Worm (Caenorhabditis elegans) whole organism, midembryonic: ENCODE measurements around the gene Y48B6A.10.

Source experiments
- T22C8.4 ChIP-seq: fragments of 200-800 bp; sonication (Bioruptor generic); IDR thresholded peaks from 2 replicates; pipeline ENCODE4 v1.3.6; 2022; ENCODE audit warnings: missing genetic modification characterization, missing compliant biosample characterization
- cog-1 ChIP-seq: sonication (generic microtip); optimal IDR thresholded peaks from 2 replicates; lab custom pipeline; 2016; ENCODE audit warnings: missing genetic modification characterization, missing compliant biosample characterization
- flt-1 ChIP-seq: fragments of 200-800 bp; sonication (Bioruptor generic); IDR thresholded peaks from 2 replicates; pipeline ENCODE4 v1.3.6; 2022; ENCODE audit warnings: missing genetic modification characterization, missing compliant biosample characterization
- klf-2 ChIP-seq: fragments of 200-800 bp; sonication (Bioruptor generic); conservative IDR thresholded peaks from 2 replicates; pipeline ENCODE4 v1.3.6; 2022; ENCODE audit warnings: missing genetic modification reagents, missing genetic modification characterization, missing compliant biosample characterization
- tab-1 ChIP-seq: fragments of 200-800 bp; sonication (Bioruptor generic); IDR thresholded peaks from 2 replicates; pipeline ENCODE4 v1.3.6; 2022; ENCODE audit warnings: missing genetic modification characterization, missing compliant biosample characterization
- ztf-29 ChIP-seq: fragments of 200-800 bp; sonication (Bioruptor generic); IDR thresholded peaks from 2 replicates; pipeline ENCODE4 v1.3.6; 2022; ENCODE audit warnings: missing genetic modification reagents, missing genetic modification characterization, missing compliant biosample characterization

DNA sequence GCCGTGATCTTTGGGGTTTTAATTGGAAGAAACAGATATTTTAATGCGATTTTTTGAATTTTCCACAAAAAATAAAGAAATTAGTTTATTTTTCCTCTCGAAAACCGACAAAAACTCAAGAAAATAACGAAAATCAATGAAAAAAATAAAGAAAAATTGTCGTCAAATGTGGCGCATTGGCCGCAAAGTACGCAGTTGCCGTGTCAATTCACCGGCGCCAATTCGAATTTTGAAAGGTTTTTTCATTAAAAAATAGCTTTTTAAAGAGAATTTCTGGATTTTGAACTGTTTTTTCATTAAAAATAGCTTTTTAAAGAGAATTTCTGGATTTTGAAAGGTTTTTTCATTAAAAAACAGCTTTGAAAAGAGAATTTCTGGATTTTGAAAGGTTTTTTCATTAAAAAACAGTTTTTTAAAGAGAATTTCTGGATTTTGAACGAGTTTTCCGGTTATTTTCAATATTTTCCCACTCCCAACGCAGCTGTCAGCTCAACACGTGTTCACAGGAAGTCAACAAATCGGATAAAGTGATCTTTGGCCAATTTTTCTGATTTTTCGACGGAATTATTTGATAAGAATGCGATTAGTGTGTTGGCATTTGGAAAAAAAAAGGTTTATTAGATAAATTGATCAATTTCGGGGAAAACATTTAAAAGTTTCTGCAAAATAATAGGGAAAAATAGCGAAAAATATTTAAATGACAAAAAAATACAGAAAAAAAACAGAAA, 20.3 kb downstream of the Y48B6A.10 start:
- TF ChIP-seq T22C8.4 (GFP tag; lab: Robert Waterston, UW) (no peak), flt-1 (GFP tag; lab: Robert Waterston, UW) (no peak), tab-1 (GFP tag; lab: Robert Waterston, UW) (no peak), cog-1 (tag; lab: Kevin White, UChicago) (no peak), klf-2 (GFP tag; lab: Robert Waterston, UW) (no peak), ztf-29 (GFP tag; lab: Robert Waterston, UW) (no peak)
